Fruit fly (Drosophila melanogaster): ENCODE results near the gene CG13398.
A peak's percentile ranks its signal among the peaks of the same experiment; 100 is the strongest.

CG13398 gene

DNA sequence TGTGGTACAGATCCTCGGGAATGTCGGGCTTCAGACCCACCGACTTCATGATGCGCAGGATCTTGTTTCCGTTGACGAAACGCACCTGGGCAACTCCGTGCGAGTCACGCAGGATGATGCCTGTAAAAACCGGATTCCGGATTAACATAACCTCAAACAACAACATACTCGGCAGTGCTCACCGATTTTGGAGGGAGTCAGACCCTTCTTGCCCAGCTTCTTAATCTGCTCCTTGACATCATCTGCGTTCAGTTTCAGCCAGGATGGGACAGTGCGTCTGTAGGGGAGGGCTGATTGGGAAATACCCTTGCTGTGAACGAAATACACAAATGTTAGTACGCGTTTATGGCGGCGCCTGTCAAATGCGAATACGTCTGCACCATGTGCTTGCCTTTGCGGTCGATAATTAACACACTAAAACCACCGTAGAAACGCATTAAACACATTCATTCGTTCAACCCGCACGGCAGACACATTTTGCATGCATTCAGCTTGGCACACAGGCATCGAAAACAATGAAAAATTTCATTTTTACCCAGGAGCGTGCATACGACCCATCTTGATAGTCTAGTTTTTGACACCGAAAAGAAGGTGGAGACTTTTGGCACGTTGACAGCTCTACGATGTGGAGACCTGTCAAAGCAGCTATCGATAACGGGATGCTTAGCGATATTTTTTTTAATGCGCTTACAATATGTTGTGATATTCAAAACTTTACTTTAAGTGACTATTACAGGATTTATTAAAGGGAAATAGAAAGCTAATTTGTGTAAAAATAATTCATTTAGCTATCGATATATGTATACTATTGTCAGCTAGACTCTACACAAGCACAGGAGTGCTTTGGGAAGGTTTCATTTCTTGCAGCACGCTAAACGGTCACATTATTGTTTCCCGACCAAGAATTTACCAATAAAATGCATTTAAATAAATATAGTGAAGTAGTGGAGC lies 50.8 kb downstream of the CG13398 start, which contains the start of the genes RpS13 and CSN8 (continued):
- TF ChIP-seq Myb (GFP tag; optimal IDR thresholded peaks at IDR 0.05) (peak; percentile 29), sqz (GFP tag; optimal IDR thresholded peaks at IDR 0.05) (peak; percentile 28), lab (GFP tag; optimal IDR thresholded peaks at IDR 0.05) (peak; percentile 25), HLH4C (GFP tag; IDR thresholded peaks at IDR 0.05; ENCODE audit: partially characterized antibody) (peak; percentile 92), CG8388 (GFP tag; optimal IDR thresholded peaks at IDR 0.05) (peak; percentile 7), Doc3 (GFP tag; IDR thresholded peaks at IDR 0.05; ENCODE audit: partially characterized antibody) (peak; percentile 93), CG7963 (GFP tag; IDR thresholded peaks at IDR 0.05; ENCODE audit: partially characterized antibody) (peak; percentile 85), btn (GFP tag; optimal IDR thresholded peaks at IDR 0.05) (no peak), Fer1 (GFP tag; optimal IDR thresholded peaks at IDR 0.05) (peak; percentile 52), danr (GFP tag; IDR thresholded peaks at IDR 0.05) (no peak), trem (tag; optimal IDR thresholded peaks at IDR 0.05) (peak; percentile 87), gfzf (GFP tag; optimal IDR thresholded peaks at IDR 0.05) (peak; percentile 85), lola (GFP tag; optimal IDR thresholded peaks at IDR 0.05) (peak in 1 of 3 experiments; percentile 6), CG14860 (GFP tag; IDR thresholded peaks at IDR 0.05; ENCODE audit: partially characterized antibody) (peak; percentile 92), amos (GFP tag; IDR thresholded peaks at IDR 0.05; ENCODE audit: partially characterized antibody) (peak; percentile 93), CG6765 (GFP tag; optimal IDR thresholded peaks at IDR 0.05) (peak; percentile 59), mld (GFP tag; IDR thresholded peaks at IDR 0.05; ENCODE audit: partially characterized antibody) (peak; percentile 75; the same call in 2 of the 3 replicates), CG32767 (GFP tag; IDR thresholded peaks at IDR 0.05) (0 out of 2 replicates have a peak, but pooled peaks have one; percentile 17), Hmr (GFP tag; optimal IDR thresholded peaks at IDR 0.05) (peak; percentile 56), CG16813 (GFP tag; IDR thresholded peaks at IDR 0.05; ENCODE audit: partially characterized antibody) (peak; percentile 95), stwl (tag; optimal IDR thresholded peaks at IDR 0.05) (peak; percentile 85), CG17186 (GFP tag; optimal IDR thresholded peaks at IDR 0.05) (peak; percentile 65), lov (optimal IDR thresholded peaks at IDR 0.05) (no peak), lov (GFP tag; IDR thresholded peaks at IDR 0.05) (no peak), kni (GFP tag; optimal IDR thresholded peaks at IDR 0.05) (peak; percentile 66), CG2129 (GFP tag; IDR thresholded peaks at IDR 0.05; ENCODE audit: partially characterized antibody) (peak; percentile 91), nerfin-2 (GFP tag; IDR thresholded peaks at IDR 0.05; ENCODE audit: partially characterized antibody) (peak; percentile 80), Atf6 (GFP tag; IDR thresholded peaks at IDR 0.05) (peak; percentile 45; the same call in 1 of the 2 replicates), Meics (GFP tag; optimal IDR thresholded peaks at IDR 0.05) (peak; percentile 31), ato (GFP tag; IDR thresholded peaks at IDR 0.05; ENCODE audit: partially characterized antibody) (peak; percentile 75), HmgZ (tag; optimal IDR thresholded peaks at IDR 0.05) (peak; percentile 36), Dp (GFP tag; optimal IDR thresholded peaks at IDR 0.05) (peak; percentile 34), CG2678 (tag; optimal IDR thresholded peaks at IDR 0.05) (peak; percentile 26), Sin3A (optimal IDR thresholded peaks at IDR 0.05) (peak; percentile 93), Bdp1 (GFP tag; optimal IDR thresholded peaks at IDR 0.05) (no peak), gcm (GFP tag; optimal IDR thresholded peaks at IDR 0.05) (peak; percentile 3), Jarid2 (GFP tag; optimal IDR thresholded peaks at IDR 0.05) (peak; percentile 36), CG17568 (GFP tag; optimal IDR thresholded peaks at IDR 0.05) (peak; percentile 33), Opbp (GFP tag; IDR thresholded peaks at IDR 0.05; ENCODE audit: partially characterized antibody) (peak; percentile 87), abd-A (tag; optimal IDR thresholded peaks at IDR 0.05) (peak; percentile 35), sim (GFP tag; IDR thresholded peaks at IDR 0.05) (no peak), klu (GFP tag; IDR thresholded peaks at IDR 0.05) (no peak), gro (GFP tag; optimal IDR thresholded peaks at IDR 0.05) (peak; percentile 29), exex (tag; optimal IDR thresholded peaks at IDR 0.05) (peak; percentile 10), repo (GFP tag; optimal IDR thresholded peaks at IDR 0.05) (no peak), CG18262 (tag; optimal IDR thresholded peaks at IDR 0.05) (peak; percentile 38)

All from whole organism, embryonic.